Fruit fly (Drosophila melanogaster): Measurements from ENCODE around the gene zfh1.
A peak's percentile ranks its signal among the peaks of the same experiment; 100 is the strongest.

zfh1 gene

dm6 chr3R:30761140-30761539 is 4.6 kb upstream of the zfh1 start (continued):
- TF ChIP-seq chif (GFP tag; optimal IDR thresholded peaks at IDR 0.05), result peak; percentile 39 to 69
- TF ChIP-seq bbx (GFP tag; IDR thresholded peaks at IDR 0.05; ENCODE audit: partially characterized antibody), result no peak
- peak; percentile 4 for TF ChIP-seq cwo (GFP tag; optimal IDR thresholded peaks at IDR 0.05)
- TF ChIP-seq gcm (GFP tag; optimal IDR thresholded peaks at IDR 0.05), result peak; percentile 24
- TF ChIP-seq bsh (GFP tag; optimal IDR thresholded peaks at IDR 0.05), result peak in 1 of 2 experiments; percentile 77
- no peak for TF ChIP-seq luna (GFP tag; optimal IDR thresholded peaks at IDR 0.05)
- 0 out of 3 replicates have a peak, but pooled peaks have one; percentile 25 for TF ChIP-seq CG34422 (GFP tag; IDR thresholded peaks at IDR 0.05)
- TF ChIP-seq Vsx1 (GFP tag; optimal IDR thresholded peaks at IDR 0.05), result peak; percentile 36
- TF ChIP-seq HmgZ (tag; optimal IDR thresholded peaks at IDR 0.05), result peak; percentile 9
- no peak for TF ChIP-seq MBD-R2 (GFP tag; IDR thresholded peaks at IDR 0.05)
- TF ChIP-seq Mad (GFP tag; optimal IDR thresholded peaks at IDR 0.05), result no peak
- peak; percentile 74 for TF ChIP-seq CG1603 (tag; optimal IDR thresholded peaks at IDR 0.05)
- peak; percentile 52 for TF ChIP-seq CG32772 (GFP tag; IDR thresholded peaks at IDR 0.05)
- TF ChIP-seq Ssrp (tag; optimal IDR thresholded peaks at IDR 0.05), result peak; percentile 45
- peak; percentile 79 for TF ChIP-seq CG18262 (tag; optimal IDR thresholded peaks at IDR 0.05)
- peak; percentile 46 for TF ChIP-seq CG12219 (GFP tag; optimal IDR thresholded peaks at IDR 0.05)
- peak; percentile 52 for TF ChIP-seq zen (tag; optimal IDR thresholded peaks at IDR 0.05)
- TF ChIP-seq ci (GFP tag; IDR thresholded peaks at IDR 0.05), result peak; percentile 54; the same call in 1 of the 3 replicates
- peak; percentile 67 for TF ChIP-seq CG17328 (GFP tag; IDR thresholded peaks at IDR 0.05)
- TF ChIP-seq Six4 (GFP tag; optimal IDR thresholded peaks at IDR 0.05), result peak; percentile 36
- TF ChIP-seq kni (GFP tag; optimal IDR thresholded peaks at IDR 0.05), result peak; percentile 76
- peak; percentile 21 for TF ChIP-seq Chrac-16 (GFP tag; optimal IDR thresholded peaks at IDR 0.05)
- peak; percentile 68 for TF ChIP-seq CG8388 (GFP tag; optimal IDR thresholded peaks at IDR 0.05)
- peak; percentile 9 for TF ChIP-seq Myb (GFP tag; optimal IDR thresholded peaks at IDR 0.05)
- TF ChIP-seq CG8924 (tag; optimal IDR thresholded peaks at IDR 0.05), result peak; percentile 59
- TF ChIP-seq row (GFP tag; IDR thresholded peaks at IDR 0.05), result peak; percentile 77
- peak; percentile 38 for TF ChIP-seq odd (GFP tag; optimal IDR thresholded peaks at IDR 0.05)
- no peak for TF ChIP-seq NFAT (GFP tag; IDR thresholded peaks at IDR 0.05)
- peak; percentile 29 for TF ChIP-seq bcd (GFP tag; optimal IDR thresholded peaks at IDR 0.05)
- peak; percentile 54 for TF ChIP-seq grau (tag; optimal IDR thresholded peaks at IDR 0.05)
- TF ChIP-seq zen2 (GFP tag; IDR thresholded peaks at IDR 0.05; ENCODE audit: partially characterized antibody), result no peak
- TF ChIP-seq Xrp1 (GFP tag; IDR thresholded peaks at IDR 0.05), result peak; percentile 81
- TF ChIP-seq Gsc (GFP tag; IDR thresholded peaks at IDR 0.05), result no peak; the same call in 1 of the 2 replicates
- peak; percentile 29 to 54 for TF ChIP-seq Pdp1 (GFP tag; optimal IDR thresholded peaks at IDR 0.05)
- TF ChIP-seq az2 (GFP tag; optimal IDR thresholded peaks at IDR 0.05), result peak; percentile 26
- peak; percentile 22 for TF ChIP-seq lbe (GFP tag; optimal IDR thresholded peaks at IDR 0.05)
- peak in 1 of 2 experiments; percentile 62 for TF ChIP-seq Hr51 (GFP tag; optimal IDR thresholded peaks at IDR 0.05)
- TF ChIP-seq CG2116 (GFP tag; optimal IDR thresholded peaks at IDR 0.05), result peak; percentile 5
- TF ChIP-seq slp2 (GFP tag; optimal IDR thresholded peaks at IDR 0.05), result peak; percentile 17
- TF ChIP-seq pan (optimal IDR thresholded peaks at IDR 0.05), result no peak
- peak in 1 of 2 experiments; percentile 33 for TF ChIP-seq pan (GFP tag; optimal IDR thresholded peaks at IDR 0.05 in 1 of 2, IDR thresholded peaks at IDR 0.05 in 1 of 2)
- TF ChIP-seq CG30403 (GFP tag; optimal IDR thresholded peaks at IDR 0.05), result peak; percentile 59
- TF ChIP-seq CG9609 (GFP tag; optimal IDR thresholded peaks at IDR 0.05), result no peak
- peak; percentile 19 to 27 for TF ChIP-seq dpn (GFP tag; optimal IDR thresholded peaks at IDR 0.05)
- peak; percentile 63 for TF ChIP-seq ken (GFP tag; IDR thresholded peaks at IDR 0.05)
- peak; percentile 77 for TF ChIP-seq CG2712 (tag; optimal IDR thresholded peaks at IDR 0.05)
- peak; percentile 33 for TF ChIP-seq CG1529 (GFP tag; optimal IDR thresholded peaks at IDR 0.05)
- TF ChIP-seq onecut (GFP tag; IDR thresholded peaks at IDR 0.05), result peak; percentile 42
- TF ChIP-seq CG2202 (tag; optimal IDR thresholded peaks at IDR 0.05), result peak; percentile 63
- no peak for TF ChIP-seq CG13894 (tag; optimal IDR thresholded peaks at IDR 0.05)
